Fruit fly (Drosophila melanogaster): Measurements from ENCODE around the gene msd5.
A peak's percentile ranks its signal among the peaks of the same experiment; 100 is the strongest.

Gene msd5

dm6 chr3L:1352065-1352464, 19.1 kb upstream of the msd5 start (continued):
- peak; percentile 48 for TF ChIP-seq Vsx1 (GFP tag; optimal IDR thresholded peaks at IDR 0.05)
- TF ChIP-seq CG17568 (GFP tag; optimal IDR thresholded peaks at IDR 0.05), result peak; percentile 32
- TF ChIP-seq CG1832 (GFP tag; optimal IDR thresholded peaks at IDR 0.05), result no peak
- TF ChIP-seq nmo (GFP tag; optimal IDR thresholded peaks at IDR 0.05), result peak; percentile 38
- TF ChIP-seq zfh1 (GFP tag; IDR thresholded peaks at IDR 0.05), result no peak
- peak; percentile 36 for TF ChIP-seq CG15696 (tag; optimal IDR thresholded peaks at IDR 0.05)
- peak; percentile 83; the same call in 2 of the 4 replicates for TF ChIP-seq chinmo (GFP tag; IDR thresholded peaks at IDR 0.05; ENCODE audit: partially characterized antibody)
- peak; percentile 33 for TF ChIP-seq gem (tag; optimal IDR thresholded peaks at IDR 0.05)
- TF ChIP-seq otp (GFP tag; IDR thresholded peaks at IDR 0.05), result 0 out of 3 replicates have a peak, but pooled peaks have one; percentile 17
- TF ChIP-seq CG10209 (GFP tag; optimal IDR thresholded peaks at IDR 0.05), result no peak
- no peak for TF ChIP-seq sima (GFP tag; optimal IDR thresholded peaks at IDR 0.05)
- no peak for TF ChIP-seq CG5245 (GFP tag; optimal IDR thresholded peaks at IDR 0.05)
- TF ChIP-seq row (GFP tag; IDR thresholded peaks at IDR 0.05), result peak; percentile 78
- peak; percentile 44 for TF ChIP-seq CG30403 (GFP tag; optimal IDR thresholded peaks at IDR 0.05)
- TF ChIP-seq Fer3 (tag; optimal IDR thresholded peaks at IDR 0.05), result no peak
- peak; percentile 54 for TF ChIP-seq CG2116 (GFP tag; optimal IDR thresholded peaks at IDR 0.05)
- TF ChIP-seq chm (GFP tag; IDR thresholded peaks at IDR 0.05), result 0 out of 2 replicates have a peak, but pooled peaks have one; percentile 44
- peak in 1 of 2 experiments; percentile 86 for TF ChIP-seq insv (GFP tag; optimal IDR thresholded peaks at IDR 0.05)
- peak in 1 of 3 experiments; percentile 53 for TF ChIP-seq Stat92E (GFP tag; optimal IDR thresholded peaks at IDR 0.05)
- TF ChIP-seq Hand (GFP tag; optimal IDR thresholded peaks at IDR 0.05), result no peak
- TF ChIP-seq CG3726 (GFP tag; IDR thresholded peaks at IDR 0.05), result no peak
- peak; percentile 84 for TF ChIP-seq CG14860 (GFP tag; IDR thresholded peaks at IDR 0.05; ENCODE audit: partially characterized antibody)
- TF ChIP-seq ssp (GFP tag; IDR thresholded peaks at IDR 0.05), result peak; percentile 31; the same call in 1 of the 2 replicates
- peak; percentile 66; the same call in 2 of the 3 replicates for TF ChIP-seq hb (GFP tag; IDR thresholded peaks at IDR 0.05; ENCODE audit: partially characterized antibody)
- TF ChIP-seq CG15269 (tag; optimal IDR thresholded peaks at IDR 0.05), result peak; percentile 40
- TF ChIP-seq Kr (GFP tag; optimal IDR thresholded peaks at IDR 0.05), result no peak
- peak; percentile 48 for TF ChIP-seq unpg (GFP tag; optimal IDR thresholded peaks at IDR 0.05)
- no peak for TF ChIP-seq CG17802 (tag; optimal IDR thresholded peaks at IDR 0.05)
- peak; percentile 39; the same call in 1 of the 2 replicates for TF ChIP-seq MBD-R2 (GFP tag; IDR thresholded peaks at IDR 0.05)
- TF ChIP-seq CG3163 (GFP tag; optimal IDR thresholded peaks at IDR 0.05), result peak; percentile 49
- no peak for TF ChIP-seq ken (GFP tag; IDR thresholded peaks at IDR 0.05)
- peak; percentile 98 for TF ChIP-seq CTCF (GFP tag; optimal IDR thresholded peaks at IDR 0.05)
- peak; percentile 51 for TF ChIP-seq Rfx (GFP tag; IDR thresholded peaks at IDR 0.05)
- TF ChIP-seq lmd (GFP tag; IDR thresholded peaks at IDR 0.05), result peak; percentile 26; the same call in 1 of the 2 replicates
- peak; percentile 53 for TF ChIP-seq CG17829 (tag; optimal IDR thresholded peaks at IDR 0.05)
- TF ChIP-seq Ssrp (tag; optimal IDR thresholded peaks at IDR 0.05), result peak; percentile 14
- TF ChIP-seq unc-4 (GFP tag; IDR thresholded peaks at IDR 0.05; ENCODE audit: partially characterized antibody), result peak; percentile 86
- TF ChIP-seq CG18599 (GFP tag; optimal IDR thresholded peaks at IDR 0.05), result no peak
- TF ChIP-seq lov (optimal IDR thresholded peaks at IDR 0.05), result no peak
- no peak for TF ChIP-seq lov (GFP tag; IDR thresholded peaks at IDR 0.05)
- TF ChIP-seq Jarid2 (GFP tag; optimal IDR thresholded peaks at IDR 0.05), result peak; percentile 21
- peak; percentile 13 for TF ChIP-seq CG7556 (GFP tag; optimal IDR thresholded peaks at IDR 0.05)
- TF ChIP-seq Lpt (GFP tag; optimal IDR thresholded peaks at IDR 0.05), result no peak
- no peak for TF ChIP-seq CG4282 (GFP tag; optimal IDR thresholded peaks at IDR 0.05)
- no peak for TF ChIP-seq ftz-f1 (GFP tag; optimal IDR thresholded peaks at IDR 0.05)
- no peak for TF ChIP-seq CG15479 (GFP tag; optimal IDR thresholded peaks at IDR 0.05)
- TF ChIP-seq sens-2 (GFP tag; IDR thresholded peaks at IDR 0.05), result no peak
- TF ChIP-seq Pdp1 (GFP tag; optimal IDR thresholded peaks at IDR 0.05), result peak; percentile 12 to 43
- no peak for TF ChIP-seq CG6813 (GFP tag; optimal IDR thresholded peaks at IDR 0.05)
- TF ChIP-seq CG2202 (tag; optimal IDR thresholded peaks at IDR 0.05), result no peak

Measured in whole organism, embryonic.